Fruit fly (Drosophila melanogaster) whole organism, embryonic: Measurements from ENCODE around the gene CG2767.
A peak's percentile ranks its signal among the peaks of the same experiment; 100 is the strongest.

Experiments used
- CG10431 ChIP-seq: fragments of 200-800 bp; sonication (Bioruptor generic); optimal IDR thresholded peaks from 3 replicates; lab custom pipeline; 2018; ENCODE audit warnings: missing biosample characterization, mild to moderate bottlenecking, missing genetic modification characterization
- CG10654 ChIP-seq: fragments of 200-800 bp; sonication (Bioruptor generic); optimal IDR thresholded peaks from 2 replicates; lab custom pipeline; 2016; ENCODE audit warnings: missing biosample characterization, missing genetic modification characterization
- CG12219 ChIP-seq: fragments of 200-800 bp; sonication (Bioruptor generic); optimal IDR thresholded peaks from 3 replicates; lab custom pipeline; 2018; ENCODE audit warnings: missing biosample characterization, mild to moderate bottlenecking, missing genetic modification characterization
- CG12299 ChIP-seq: fragments of 200-800 bp; sonication (Bioruptor generic); optimal IDR thresholded peaks from 2 replicates; lab custom pipeline; 2018; ENCODE audit warnings: missing biosample characterization, mild to moderate bottlenecking, missing genetic modification characterization
- CG15601 ChIP-seq: fragments of 200-800 bp; sonication (Bioruptor generic); optimal IDR thresholded peaks from 3 replicates; lab custom pipeline; 2019; ENCODE audit warnings: missing biosample characterization, mild to moderate bottlenecking, missing genetic modification characterization, moderate library complexity
- CG15696 ChIP-seq: fragments of 200-800 bp; sonication (Bioruptor generic); optimal IDR thresholded peaks from 2 replicates; lab custom pipeline; 2019; ENCODE audit warnings: missing biosample characterization, mild to moderate bottlenecking, missing genetic modification characterization, moderate library complexity
- CG1602 ChIP-seq: fragments of 200-800 bp; sonication (Bioruptor generic); optimal IDR thresholded peaks from 3 replicates; lab custom pipeline; 2016; ENCODE audit warnings: missing biosample characterization, missing genetic modification characterization
- CG17802 ChIP-seq: fragments of 200-800 bp; sonication (Bioruptor generic); optimal IDR thresholded peaks from 2 replicates; lab custom pipeline; 2018; ENCODE audit warnings: missing biosample characterization, mild to moderate bottlenecking, missing genetic modification characterization, moderate library complexity
- CG18011 ChIP-seq: fragments of 200-800 bp; sonication (Bioruptor generic); optimal IDR thresholded peaks from 2 replicates; lab custom pipeline; 2017; ENCODE audit warnings: missing biosample characterization, missing genetic modification characterization, mild to moderate bottlenecking, moderate library complexity, missing genotype
- CG3995 ChIP-seq: fragments of 200-800 bp; sonication (Bioruptor generic); optimal IDR thresholded peaks from 3 replicates; lab custom pipeline; 2016; ENCODE audit warnings: missing biosample characterization, missing genetic modification characterization
- CG4282 ChIP-seq: fragments of 200-800 bp; sonication (Bioruptor generic); optimal IDR thresholded peaks from 2 replicates; lab custom pipeline; 2016; ENCODE audit warnings: missing biosample characterization, missing genetic modification characterization
- CG4360 ChIP-seq: fragments of 200-800 bp; sonication (Bioruptor generic); IDR thresholded peaks from 2 replicates; pipeline ENCODE4 v1.3.6; 2022; ENCODE audit warnings: missing biosample characterization, missing genetic modification characterization
- CG43689 ChIP-seq: fragments of 200-800 bp; sonication (Bioruptor generic); IDR thresholded peaks from 2 replicates; pipeline ENCODE4 v1.3.6; 2022; ENCODE audit warnings: missing biosample characterization, missing genetic modification characterization
- CG4707 ChIP-seq: fragments of 200-800 bp; sonication (Bioruptor generic); optimal IDR thresholded peaks from 2 replicates; lab custom pipeline; 2018; ENCODE audit warnings: missing biosample characterization, mild to moderate bottlenecking, missing genetic modification characterization, moderate library complexity
- CG6175 ChIP-seq: fragments of 200-800 bp; sonication (Bioruptor generic); IDR thresholded peaks from 3 replicates; pipeline ENCODE4 v1.3.6; 2022; ENCODE audit warnings: missing biosample characterization, missing genetic modification characterization
- CG7372 ChIP-seq: fragments of 200-800 bp; sonication (Bioruptor generic); IDR thresholded peaks from 2 replicates; pipeline ENCODE4 v1.3.6; 2022; ENCODE audit warnings: missing biosample characterization, missing genetic modification characterization
- CG7786 ChIP-seq: fragments of 200-800 bp; sonication (Bioruptor generic); optimal IDR thresholded peaks from 2 replicates; lab custom pipeline; 2016; ENCODE audit warnings: missing biosample characterization, missing genetic modification characterization
- CG7963 ChIP-seq: fragments of 200-800 bp; sonication (Bioruptor generic); IDR thresholded peaks from 3 replicates; pipeline ENCODE4 v1.3.6; 2022; ENCODE audit warnings: missing biosample characterization, missing genetic modification characterization; ENCODE audit not compliant: partially characterized antibody
- CG8359 ChIP-seq: fragments of 200-800 bp; sonication (Bioruptor generic); optimal IDR thresholded peaks from 2 replicates; lab custom pipeline; 2017; ENCODE audit warnings: missing biosample characterization, mild to moderate bottlenecking, missing genetic modification characterization, borderline replicate concordance
- CG9215 ChIP-seq: fragments of 200-800 bp; sonication (Bioruptor generic); IDR thresholded peaks from 2 replicates; pipeline ENCODE4 v1.3.6; 2022; ENCODE audit warnings: missing biosample characterization, missing genetic modification characterization
- Dp ChIP-seq: fragments of 200-800 bp; sonication (Bioruptor generic); optimal IDR thresholded peaks from 2 replicates; lab custom pipeline; 2018; ENCODE audit warnings: missing biosample characterization, mild to moderate bottlenecking, missing genetic modification characterization, moderate library complexity
- Hmx ChIP-seq: fragments of 200-800 bp; sonication (Bioruptor generic); optimal IDR thresholded peaks from 2 replicates; lab custom pipeline; 2016; ENCODE audit warnings: missing biosample characterization, missing genetic modification characterization
- Hr3 ChIP-seq: fragments of 200-800 bp; sonication (Bioruptor generic); optimal IDR thresholded peaks from 3 replicates; lab custom pipeline; 2016; ENCODE audit warnings: missing biosample characterization, missing genetic modification characterization
- Hsf ChIP-seq: fragments of 200-800 bp; sonication (Bioruptor generic); optimal IDR thresholded peaks from 3 replicates; lab custom pipeline; 2016; ENCODE audit warnings: missing biosample characterization, missing genetic modification characterization
- MBD-R2 ChIP-seq: fragments of 200-800 bp; sonication (Bioruptor generic); IDR thresholded peaks from 2 replicates; pipeline ENCODE4 v1.3.6; 2022; ENCODE audit warnings: missing biosample characterization, missing genetic modification characterization
- NC2α ChIP-seq: fragments of 200-800 bp; sonication (Bioruptor generic); optimal IDR thresholded peaks from 2 replicates; lab custom pipeline; 2016; ENCODE audit warnings: missing biosample characterization, missing genetic modification characterization
- Nf-YB ChIP-seq: fragments of 200-800 bp; sonication (Bioruptor generic); optimal IDR thresholded peaks from 3 replicates; lab custom pipeline; 2019; ENCODE audit warnings: missing biosample characterization, mild to moderate bottlenecking, missing genetic modification characterization, moderate library complexity
- PHDP ChIP-seq: fragments of 200-800 bp; sonication (Bioruptor generic); optimal IDR thresholded peaks from 3 replicates; lab custom pipeline; 2018; ENCODE audit warnings: missing biosample characterization, mild to moderate bottlenecking, missing genetic modification characterization, moderate library complexity
- YL-1 ChIP-seq: fragments of 200-800 bp; sonication (Bioruptor generic); optimal IDR thresholded peaks from 3 replicates; lab custom pipeline; 2017; ENCODE audit warnings: missing biosample characterization, mild to moderate bottlenecking, missing genetic modification characterization
- al ChIP-seq: fragments of 200-800 bp; sonication (Bioruptor generic); IDR thresholded peaks from 2 replicates; pipeline ENCODE4 v1.3.6; 2022; ENCODE audit warnings: missing biosample characterization, missing genetic modification characterization
- bowl ChIP-seq: fragments of 200-800 bp; sonication (Bioruptor generic); IDR thresholded peaks from 2 replicates; pipeline ENCODE4 v1.3.6; 2022; ENCODE audit warnings: missing biosample characterization, missing genetic modification characterization
- cg ChIP-seq: fragments of 200-800 bp; sonication (Bioruptor generic); optimal IDR thresholded peaks from 3 replicates; lab custom pipeline; 2019; ENCODE audit warnings: missing biosample characterization, mild to moderate bottlenecking, missing genetic modification characterization, moderate library complexity
- crc ChIP-seq: fragments of 200-800 bp; sonication (Bioruptor generic); optimal IDR thresholded peaks from 2 replicates; lab custom pipeline; 2016; ENCODE audit warnings: missing biosample characterization, missing genetic modification characterization
- croc ChIP-seq: fragments of 200-800 bp; sonication (Bioruptor generic); conservative IDR thresholded peaks from 3 replicates; pipeline ENCODE4 v1.3.6; 2022; ENCODE audit warnings: missing biosample characterization, missing genetic modification characterization
- cwo ChIP-seq: fragments of 200-800 bp; sonication (Bioruptor generic); optimal IDR thresholded peaks from 3 replicates; lab custom pipeline; 2017; ENCODE audit warnings: missing biosample characterization, missing genetic modification characterization, mild to moderate bottlenecking, moderate library complexity, missing genetic modification reagents
- eve ChIP-seq, 2 experiments: fragments of >200 bp; optimal IDR thresholded peaks; 2 replicates each; lab custom pipeline; 2017; ENCODE audit warnings: missing biosample characterization in 2 of 2, missing genetic modification characterization in 2 of 2
- hb ChIP-seq: fragments of 200-800 bp; sonication (Bioruptor generic); IDR thresholded peaks from 3 replicates; pipeline ENCODE4 v1.3.6; 2022; ENCODE audit warnings: missing biosample characterization, missing genetic modification characterization; ENCODE audit not compliant: partially characterized antibody
- hkb ChIP-seq, 2 experiments: fragments of 200-800 bp in 1 of 2; fragments of >200 bp in 1 of 2; sonication (Bioruptor generic) in 1 of 2; IDR thresholded peaks in 1 of 2; optimal IDR thresholded peaks in 1 of 2; 2 replicates each; pipeline versions ENCODE4 v1.3.6 to Lab custom; 2017 to 2022; ENCODE audit warnings: missing biosample characterization in 1 of 2, missing genetic modification characterization in 1 of 2
- jing ChIP-seq: fragments of 200-800 bp; sonication (Bioruptor generic); optimal IDR thresholded peaks from 2 replicates; lab custom pipeline; 2018; ENCODE audit warnings: missing biosample characterization, mild to moderate bottlenecking, missing genetic modification characterization
- ken ChIP-seq: fragments of 200-800 bp; sonication (Bioruptor generic); IDR thresholded peaks from 3 replicates; pipeline ENCODE4 v1.3.6; 2022; ENCODE audit warnings: missing biosample characterization, missing genetic modification characterization
- pan ChIP-seq, 4 experiments: fragments of >200 bp in 3 of 4; fragments of 200-800 bp in 1 of 4; sonication (Bioruptor generic) in 1 of 4; optimal IDR thresholded peaks in 3 of 4; IDR thresholded peaks in 1 of 4; 2 replicates each; pipeline versions ENCODE4 v1.3.6 to Lab custom; 2017 to 2022; ENCODE audit warnings: missing biosample characterization in 2 of 4, missing genetic modification characterization in 2 of 4, mixed read lengths in 1 of 4
- psq ChIP-seq: fragments of 200-800 bp; sonication (Bioruptor generic); optimal IDR thresholded peaks from 2 replicates; lab custom pipeline; 2017; ENCODE audit warnings: missing biosample characterization, missing genetic modification characterization
- sc ChIP-seq, 3 experiments: fragments of >200 bp in 2 of 3; fragments of 200-800 bp in 1 of 3; sonication (Bioruptor generic) in 1 of 3; optimal IDR thresholded peaks; 2 replicates in 2 of 3; 3 replicates in 1 of 3; lab custom pipeline; 2017; ENCODE audit warnings: mild to moderate bottlenecking in 1 of 3, missing biosample characterization in 1 of 3, missing genetic modification characterization in 1 of 3, missing genetic modification reagents in 1 of 3
- sd ChIP-seq: fragments of 200-800 bp; sonication (Bioruptor generic); optimal IDR thresholded peaks from 3 replicates; lab custom pipeline; 2018; ENCODE audit warnings: missing biosample characterization, mild to moderate bottlenecking, missing genetic modification characterization, moderate library complexity
- sens ChIP-seq: fragments of 200-800 bp; sonication (Bioruptor generic); peaks from one replicate; lab custom pipeline; 2016; ENCODE audit warnings: missing biosample characterization, missing genetic modification characterization
- slbo ChIP-seq: fragments of 200-800 bp; sonication (Bioruptor generic); IDR thresholded peaks from 2 replicates; pipeline ENCODE4 v1.3.6; 2022; ENCODE audit warnings: missing biosample characterization, missing genetic modification characterization
- tll ChIP-seq, 2 experiments: fragments of 200-800 bp in 1 of 2; fragments of >200 bp in 1 of 2; sonication (Bioruptor generic) in 1 of 2; optimal IDR thresholded peaks; 2 replicates each; lab custom pipeline; 2017 to 2019; ENCODE audit warnings: missing biosample characterization in 2 of 2, missing genetic modification characterization in 2 of 2, mild to moderate bottlenecking in 1 of 2, moderate library complexity in 1 of 2
- trh ChIP-seq: fragments of 200-800 bp; sonication (Bioruptor generic); optimal IDR thresholded peaks from 2 replicates; lab custom pipeline; 2016; ENCODE audit warnings: missing biosample characterization, missing genetic modification characterization
- zen ChIP-seq: fragments of 200-800 bp; sonication (Bioruptor generic); optimal IDR thresholded peaks from 3 replicates; lab custom pipeline; 2018; ENCODE audit warnings: missing biosample characterization, mild to moderate bottlenecking, missing genetic modification characterization, moderate library complexity

Gene CG2767

DNA sequence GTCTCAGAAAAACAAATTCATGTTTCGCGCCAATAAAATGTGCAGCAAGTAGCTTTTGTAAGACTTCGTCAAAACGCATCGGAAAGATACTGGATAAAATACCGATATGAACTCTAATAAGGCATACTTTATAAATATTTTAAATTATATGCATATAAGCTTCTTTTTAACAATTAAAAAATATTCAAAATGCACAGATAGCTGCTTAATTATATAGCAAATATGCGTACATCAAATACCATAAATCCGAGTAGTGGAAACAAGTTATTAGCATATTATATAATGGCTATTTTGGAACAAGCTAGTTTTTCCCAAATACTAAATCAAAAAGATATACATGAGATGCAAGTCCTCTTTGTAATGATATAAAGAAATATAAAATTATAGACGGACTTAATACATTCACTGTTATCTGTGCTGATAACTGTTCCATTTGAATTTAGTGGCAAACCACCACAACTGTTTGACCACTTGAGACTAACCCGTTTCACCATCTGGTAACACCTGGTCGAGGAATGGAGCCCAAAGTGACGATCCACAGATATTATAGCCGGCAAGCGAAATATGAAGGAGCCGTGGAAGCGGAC, 8.3 kb downstream of the CG2767 start, which contains the start of gene PIG-H (continued):
- TF ChIP-seq trh (GFP tag; lab: Kevin White, UChicago) = no peak
- no peak for TF ChIP-seq CG12219
- no peak for TF ChIP-seq eve (GFP tag; optimal IDR thresholded peaks at IDR 0.05; lab: Kevin White, UChicago)
- no peak for TF ChIP-seq CG8359 (GFP tag; lab: Kevin White, UChicago)
- TF ChIP-seq Hsf (GFP tag; lab: Kevin White, UChicago) = peak; percentile 9
- TF ChIP-seq al = no peak
- TF ChIP-seq CG6175 (GFP tag; lab: Robert Waterston, UW) = no peak
- TF ChIP-seq CG10654 (GFP tag; lab: Kevin White, UChicago) = no peak
- TF ChIP-seq cg (GFP tag; lab: Kevin White, UChicago) = no peak
- no peak for TF ChIP-seq tll (GFP tag; optimal IDR thresholded peaks at IDR 0.05; lab: Kevin White, UChicago)
- no peak for TF ChIP-seq CG43689
- TF ChIP-seq CG9215 (GFP tag; lab: Robert Waterston, UW) = no peak
- peak; percentile 10 for TF ChIP-seq CG1602 (GFP tag; lab: Kevin White, UChicago)
- peak; percentile 98 for TF ChIP-seq CG18011 (GFP tag; lab: Kevin White, UChicago)
- no peak for TF ChIP-seq PHDP (tag; lab: Kevin White, UChicago)
- TF ChIP-seq CG10431 (GFP tag; lab: Kevin White, UChicago) = peak; percentile 53
- TF ChIP-seq zen (tag; lab: Kevin White, UChicago) = peak; percentile 19
- peak; percentile 44 for TF ChIP-seq CG15601 (tag; lab: Kevin White, UChicago)
- TF ChIP-seq pan (optimal IDR thresholded peaks at IDR 0.05; lab: Kevin White, UChicago) = no peak
- TF ChIP-seq pan (GFP tag; optimal IDR thresholded peaks at IDR 0.05 in 1 of 2, IDR thresholded peaks at IDR 0.05 in 1 of 2) = no peak
- no peak for TF ChIP-seq cwo (GFP tag; lab: Kevin White, UChicago)
- no peak for TF ChIP-seq psq (GFP tag; lab: Kevin White, UChicago)
- no peak for TF ChIP-seq CG7963 (GFP tag; lab: Robert Waterston, UW)
- TF ChIP-seq Dp (GFP tag; lab: Kevin White, UChicago) = peak; percentile 95
- no peak for TF ChIP-seq slbo (GFP tag; lab: Robert Waterston, UW)
- no peak for TF ChIP-seq hkb (optimal IDR thresholded peaks at IDR 0.05; lab: Kevin White, UChicago)
- TF ChIP-seq hkb (GFP tag; IDR thresholded peaks at IDR 0.05; lab: Robert Waterston, UW) = no peak
- TF ChIP-seq CG7372 (GFP tag; lab: Robert Waterston, UW) = no peak
- TF ChIP-seq sens (GFP tag; lab: Kevin White, UChicago) = peak; percentile 51
- no peak for TF ChIP-seq bowl (GFP tag; lab: Robert Waterston, UW)
- peak; percentile 56; the same call in 1 of the 2 replicates for TF ChIP-seq MBD-R2 (GFP tag; lab: Robert Waterston, UW)
- no peak for TF ChIP-seq CG4282 (GFP tag; lab: Kevin White, UChicago)
- TF ChIP-seq CG15696 (tag; lab: Kevin White, UChicago) = no peak
- no peak for TF ChIP-seq Hmx (GFP tag; lab: Kevin White, UChicago)
- TF ChIP-seq CG3995 (GFP tag; lab: Kevin White, UChicago) = peak; percentile 37
- TF ChIP-seq sd = peak; percentile 74
- TF ChIP-seq YL-1 (GFP tag; lab: Kevin White, UChicago) = peak; percentile 74
- TF ChIP-seq crc = no peak
- TF ChIP-seq hb (GFP tag; lab: Robert Waterston, UW) = 0 out of 3 replicates have a peak, but pooled peaks have one; percentile 16
- no peak for TF ChIP-seq Nf-YB
- no peak for TF ChIP-seq croc
- TF ChIP-seq ken (GFP tag; lab: Robert Waterston, UW) = no peak
- no peak for TF ChIP-seq CG4707
- no peak for TF ChIP-seq Hr3 (GFP tag; lab: Kevin White, UChicago)
- no peak for TF ChIP-seq CG12299 (tag; lab: Kevin White, UChicago)
- no peak for TF ChIP-seq CG17802 (tag; lab: Kevin White, UChicago)
- TF ChIP-seq NC2α = no peak
- no peak for TF ChIP-seq CG7786
- no peak for TF ChIP-seq CG4360 (GFP tag; lab: Robert Waterston, UW)
- no peak for TF ChIP-seq jing (GFP tag; lab: Kevin White, UChicago)
- no peak for TF ChIP-seq sc (optimal IDR thresholded peaks at IDR 0.05; lab: Kevin White, UChicago)
- no peak for TF ChIP-seq sc (GFP tag; optimal IDR thresholded peaks at IDR 0.05; lab: Kevin White, UChicago)
